Worm (Caenorhabditis elegans) whole organism, mixed stage, embryonic: ENCODE data around the gene hrpa-1.
A peak's percentile ranks its signal among the peaks of the same experiment; 100 is the strongest.

Experiments used
- M03D4.4 ChIP-seq: sonication (generic microtip); optimal IDR thresholded peaks from 2 replicates; lab custom pipeline; 2017; ENCODE audit warnings: mild to moderate bottlenecking, missing genetic modification characterization, missing compliant biosample characterization
- blmp-1 ChIP-seq: fragments of 150-350 bp; optimal IDR thresholded peaks from 2 replicates; lab custom pipeline; 2014; ENCODE audit warnings: missing biosample characterization, missing genetic modification characterization
- ceh-39 ChIP-seq: fragments of 150-350 bp; optimal IDR thresholded peaks from 2 replicates; lab custom pipeline; 2014; ENCODE audit warnings: missing biosample characterization, missing genetic modification characterization
- ceh-43 ChIP-seq: fragments of 200-800 bp; sonication (Bioruptor generic); optimal IDR thresholded peaks from 2 replicates; lab custom pipeline; 2018; ENCODE audit warnings: mild to moderate bottlenecking, missing genetic modification characterization, moderate library complexity, missing compliant biosample characterization
- ceh-83 ChIP-seq: fragments of 200-800 bp; sonication (Bioruptor generic); optimal IDR thresholded peaks from 2 replicates; lab custom pipeline; 2018; ENCODE audit warnings: mild to moderate bottlenecking, missing genetic modification characterization, missing compliant biosample characterization
- ces-1 ChIP-seq: fragments of 150-350 bp; optimal IDR thresholded peaks from 2 replicates; lab custom pipeline; 2014; ENCODE audit warnings: missing biosample characterization, missing genetic modification reagents, missing genetic modification characterization
- cnd-1 ChIP-seq: fragments of 200-800 bp; sonication (Bioruptor generic); optimal IDR thresholded peaks from 2 replicates; lab custom pipeline; 2018; ENCODE audit warnings: mild to moderate bottlenecking, missing genetic modification characterization, missing compliant biosample characterization
- drap-1 ChIP-seq: fragments of 200-800 bp; sonication (Bioruptor generic); optimal IDR thresholded peaks from 3 replicates; lab custom pipeline; 2018; ENCODE audit warnings: mild to moderate bottlenecking, missing genetic modification characterization, missing compliant biosample characterization
- elt-3 ChIP-seq: fragments of 150-350 bp; optimal IDR thresholded peaks from 2 replicates; lab custom pipeline; 2014; ENCODE audit warnings: missing biosample characterization, missing genetic modification characterization
- flh-1 ChIP-seq: fragments of 200-800 bp; sonication (Bioruptor generic); optimal IDR thresholded peaks from 2 replicates; lab custom pipeline; 2018; ENCODE audit warnings: mild to moderate bottlenecking, missing genetic modification characterization, moderate library complexity, missing compliant biosample characterization
- ham-2 ChIP-seq: fragments of 200-800 bp; sonication (Bioruptor generic); optimal IDR thresholded peaks from 2 replicates; lab custom pipeline; 2018; ENCODE audit warnings: mild to moderate bottlenecking, missing genetic modification characterization, missing compliant biosample characterization
- hlh-1 ChIP-seq: fragments of 150-350 bp; optimal IDR thresholded peaks from 2 replicates; lab custom pipeline; 2014; ENCODE audit warnings: missing biosample characterization, missing genetic modification reagents, missing genetic modification characterization
- lin-13 ChIP-seq: fragments of 150-350 bp; optimal IDR thresholded peaks from 2 replicates; lab custom pipeline; 2014; ENCODE audit warnings: missing biosample characterization, missing genetic modification characterization
- lin-32 ChIP-seq: fragments of 200-800 bp; sonication (Bioruptor generic); optimal IDR thresholded peaks from 2 replicates; lab custom pipeline; 2018; ENCODE audit warnings: mild to moderate bottlenecking, missing genetic modification characterization, missing compliant biosample characterization
- lsy-2 ChIP-seq: fragments of 150-350 bp; optimal IDR thresholded peaks from 2 replicates; lab custom pipeline; 2014; ENCODE audit warnings: missing biosample characterization, missing genetic modification characterization
- mab-5 ChIP-seq: fragments of 150-350 bp; optimal IDR thresholded peaks from 2 replicates; lab custom pipeline; 2014; ENCODE audit warnings: missing biosample characterization, missing genetic modification characterization
- mep-1 ChIP-seq: fragments of 150-350 bp; optimal IDR thresholded peaks from 2 replicates; lab custom pipeline; 2017; ENCODE audit warnings: missing biosample characterization, missing genetic modification reagents, missing genetic modification characterization, inconsistent platforms
- mls-2 ChIP-seq: sonication (generic microtip); optimal IDR thresholded peaks from 2 replicates; lab custom pipeline; 2016; ENCODE audit warnings: mild to moderate bottlenecking, missing genetic modification characterization, moderate library complexity, missing compliant biosample characterization
- nhr-12 ChIP-seq: fragments of 150-350 bp; optimal IDR thresholded peaks from 2 replicates; lab custom pipeline; 2014; ENCODE audit warnings: missing biosample characterization, missing genetic modification characterization
- nhr-2 ChIP-seq: fragments of 150-350 bp; optimal IDR thresholded peaks from 2 replicates; lab custom pipeline; 2014; ENCODE audit warnings: missing biosample characterization, missing genetic modification characterization
- nhr-237 ChIP-seq: fragments of 150-350 bp; optimal IDR thresholded peaks from 2 replicates; lab custom pipeline; 2014; ENCODE audit warnings: missing biosample characterization, missing genetic modification characterization
- nhr-28 ChIP-seq: fragments of 150-350 bp; optimal IDR thresholded peaks from 2 replicates; lab custom pipeline; 2014; ENCODE audit warnings: missing biosample characterization, missing genetic modification characterization
- nhr-76 ChIP-seq: sonication (generic microtip); optimal IDR thresholded peaks from 2 replicates; lab custom pipeline; 2017; ENCODE audit warnings: missing biosample characterization, missing genetic modification characterization
- pha-4 ChIP-seq: fragments of 150-350 bp; optimal IDR thresholded peaks from 2 replicates; lab custom pipeline; 2018; ENCODE audit warnings: missing biosample characterization, missing genetic modification reagents, missing genetic modification characterization
- snpc-4 ChIP-seq: fragments of 150-350 bp; optimal IDR thresholded peaks from 2 replicates; lab custom pipeline; 2014; ENCODE audit warnings: missing biosample characterization, missing genetic modification characterization
- sptf-1 ChIP-seq: sonication (generic microtip); optimal IDR thresholded peaks from 2 replicates; lab custom pipeline; 2017; ENCODE audit warnings: mild to moderate bottlenecking, missing genetic modification characterization, moderate library complexity, missing compliant biosample characterization
- tbx-8 ChIP-seq: fragments of 200-800 bp; sonication (Bioruptor generic); optimal IDR thresholded peaks from 2 replicates; lab custom pipeline; 2018; ENCODE audit warnings: mild to moderate bottlenecking, missing genetic modification characterization, moderate library complexity, missing compliant biosample characterization
- unc-120 ChIP-seq: sonication (generic microtip); optimal IDR thresholded peaks from 2 replicates; lab custom pipeline; 2017; ENCODE audit warnings: missing genetic modification characterization, missing compliant biosample characterization; ENCODE audit not compliant: poor library complexity, severe bottlenecking
- unc-39 ChIP-seq: fragments of 150-350 bp; optimal IDR thresholded peaks from 2 replicates; lab custom pipeline; 2014; ENCODE audit warnings: missing biosample characterization, missing genetic modification characterization
- unc-62 ChIP-seq: fragments of 150-350 bp; optimal IDR thresholded peaks from 2 replicates; lab custom pipeline; 2014; ENCODE audit warnings: missing biosample characterization, missing genetic modification reagents, missing genetic modification characterization
- zip-8 ChIP-seq: fragments of 150-350 bp; optimal IDR thresholded peaks from 2 replicates; lab custom pipeline; 2014; ENCODE audit warnings: missing biosample characterization, missing genetic modification characterization
- ztf-11 ChIP-seq: fragments of 150-350 bp; optimal IDR thresholded peaks from 2 replicates; lab custom pipeline; 2014; ENCODE audit warnings: missing biosample characterization, missing genetic modification characterization

Gene hrpa-1

ce11 chrIV:3294553-3295185 is 44.0 kb downstream of the hrpa-1 start, which contains the start of gene W08E12.7 (continued):
- TF ChIP-seq ces-1 (no peak), drap-1 (GFP tag; lab: Kevin White, UChicago) (peak; percentile 36), nhr-28 (tag; lab: Kevin White, UChicago) (peak; percentile 25), pha-4 (tag; lab: Kevin White, UChicago) (peak; percentile 89), unc-120 (peak; percentile 51), nhr-76 (tag; lab: Kevin White, UChicago) (no peak), unc-39 (tag; lab: Kevin White, UChicago) (no peak), sptf-1 (tag; lab: Kevin White, UChicago) (peak; percentile 82), cnd-1 (peak; percentile 77), blmp-1 (tag; lab: Kevin White, UChicago) (peak; percentile 45), ztf-11 (tag; lab: Kevin White, UChicago) (no peak)

- no peak for TF ChIP-seq M03D4.4
- TF ChIP-seq nhr-76 (tag; lab: Kevin White, UChicago) = no peak
- TF ChIP-seq flh-1 (GFP tag; lab: Kevin White, UChicago) = no peak
- TF ChIP-seq unc-62 (GFP tag; lab: Kevin White, UChicago) = no peak
- TF ChIP-seq mab-5 = no peak
- no peak for TF ChIP-seq sptf-1 (tag; lab: Kevin White, UChicago)
- no peak for TF ChIP-seq ceh-43 (GFP tag; lab: Kevin White, UChicago)
- no peak for TF ChIP-seq mls-2
- no peak for TF ChIP-seq ceh-83 (GFP tag; lab: Kevin White, UChicago)
- no peak for TF ChIP-seq mep-1 (tag; lab: Kevin White, UChicago)
- TF ChIP-seq unc-120 = no peak
- no peak for TF ChIP-seq lsy-2
- TF ChIP-seq nhr-12 (tag; lab: Kevin White, UChicago) = no peak
- no peak for TF ChIP-seq blmp-1 (tag; lab: Kevin White, UChicago)
- TF ChIP-seq ham-2 = no peak
- TF ChIP-seq tbx-8 (GFP tag; lab: Kevin White, UChicago) = no peak
Measured at ce11 chrIV:3293800-3294493, 44.7 kb downstream of the hrpa-1 start.

ce11 chrIV:3291977-3292561 is 46.6 kb downstream of the hrpa-1 start, which contains the start of gene W08E12.8:
TSS of gene W08E12.8 (plus strand) at chrIV:3292371.
- no peak for TF ChIP-seq sptf-1 (tag; lab: Kevin White, UChicago)
- no peak for TF ChIP-seq drap-1 (GFP tag; lab: Kevin White, UChicago)
- no peak for TF ChIP-seq pha-4 (tag; lab: Kevin White, UChicago)
- TF ChIP-seq elt-3 = no peak
- no peak for TF ChIP-seq nhr-28 (tag; lab: Kevin White, UChicago)
- TF ChIP-seq unc-120 = no peak
- TF ChIP-seq flh-1 (GFP tag; lab: Kevin White, UChicago) = no peak
- TF ChIP-seq mep-1 (tag; lab: Kevin White, UChicago) = no peak
- TF ChIP-seq nhr-76 (tag; lab: Kevin White, UChicago) = no peak
- TF ChIP-seq nhr-237 (tag; lab: Kevin White, UChicago) = no peak
- no peak for TF ChIP-seq nhr-12 (tag; lab: Kevin White, UChicago)
- TF ChIP-seq hlh-1 (tag; lab: Kevin White, UChicago) = no peak
- TF ChIP-seq unc-39 (tag; lab: Kevin White, UChicago) = no peak
- no peak for TF ChIP-seq lin-13 (tag; lab: Kevin White, UChicago)
- TF ChIP-seq ceh-39 (tag; lab: Kevin White, UChicago) = no peak
- TF ChIP-seq nhr-2 (tag; lab: Kevin White, UChicago) = no peak
- TF ChIP-seq lsy-2 = no peak
- no peak for TF ChIP-seq snpc-4 (tag; lab: Kevin White, UChicago)

ce11 chrIV:3289237-3289636 is 49.4 kb downstream of the hrpa-1 start, which contains the start of gene gcy-23:
TSS of gene gcy-23 (minus strand) at chrIV:3289337.
- no peak for TF ChIP-seq nhr-28 (tag; lab: Kevin White, UChicago)
- TF ChIP-seq drap-1 (GFP tag; lab: Kevin White, UChicago) = no peak
- no peak for TF ChIP-seq tbx-8 (GFP tag; lab: Kevin White, UChicago)
- TF ChIP-seq mep-1 (tag; lab: Kevin White, UChicago) = no peak
- TF ChIP-seq ztf-11 (tag; lab: Kevin White, UChicago) = no peak
- no peak for TF ChIP-seq lin-32 (GFP tag; lab: Kevin White, UChicago)
- no peak for TF ChIP-seq pha-4 (tag; lab: Kevin White, UChicago)
- no peak for TF ChIP-seq M03D4.4
- TF ChIP-seq ceh-43 (GFP tag; lab: Kevin White, UChicago) = no peak
- TF ChIP-seq unc-62 (GFP tag; lab: Kevin White, UChicago) = no peak
- no peak for TF ChIP-seq sptf-1 (tag; lab: Kevin White, UChicago)
- no peak for TF ChIP-seq cnd-1
- TF ChIP-seq snpc-4 (tag; lab: Kevin White, UChicago) = no peak
- no peak for TF ChIP-seq ham-2
- no peak for TF ChIP-seq nhr-76 (tag; lab: Kevin White, UChicago)
- TF ChIP-seq ceh-39 (tag; lab: Kevin White, UChicago) = no peak
- no peak for TF ChIP-seq zip-8
